Worm (Caenorhabditis elegans) whole organism, L2 larva: ENCODE data around the gene epg-7.

Experiments used
- mab-5 ChIP-seq: fragments of 150-350 bp; optimal IDR thresholded peaks from 2 replicates; lab custom pipeline; 2014; ENCODE audit warnings: missing biosample characterization, missing genetic modification characterization
- nhr-12 ChIP-seq: fragments of 150-350 bp; optimal IDR thresholded peaks from 2 replicates; lab custom pipeline; 2014; ENCODE audit warnings: missing biosample characterization, missing genetic modification characterization
- nhr-25 ChIP-seq: fragments of 150-350 bp; sonication (generic microtip); optimal IDR thresholded peaks from 3 replicates; lab custom pipeline; 2014; ENCODE audit warnings: missing biosample characterization, missing genetic modification characterization
- nhr-6 ChIP-seq: fragments of 150-350 bp; optimal IDR thresholded peaks from 2 replicates; lab custom pipeline; 2014; ENCODE audit warnings: missing biosample characterization, missing genetic modification characterization
- sem-4 ChIP-seq: fragments of 150-350 bp; optimal IDR thresholded peaks from 2 replicates; lab custom pipeline; 2014; ENCODE audit warnings: missing biosample characterization, missing genetic modification reagents, missing genetic modification characterization
- unc-39 ChIP-seq: fragments of 150-350 bp; optimal IDR thresholded peaks from 2 replicates; lab custom pipeline; 2014; ENCODE audit warnings: missing biosample characterization, missing genetic modification characterization

ce11 chrX:7378608-7379007 lies 44.1 kb downstream of the epg-7 start:
- TF ChIP-seq mab-5 (no peak), nhr-25 (tag; lab: Kevin White, UChicago) (no peak), unc-39 (tag; lab: Kevin White, UChicago) (no peak), nhr-6 (no peak), nhr-12 (tag; lab: Kevin White, UChicago) (no peak), sem-4 (tag; lab: Kevin White, UChicago) (no peak)
